Worm (Caenorhabditis elegans) whole organism, L4 larva: Measurements from ENCODE around the gene C32B5.15.
"Not testable (repeated sequence)": the region's sequence is repeated elsewhere in the genome, so short reads cannot be mapped to it uniquely, and the experiment has no call there.

Experiments
- D1046.2 ChIP-seq: fragments of 200-800 bp; sonication (Bioruptor generic); IDR thresholded peaks from 2 replicates; pipeline ENCODE4 v1.3.6; 2022; ENCODE audit warnings: missing genetic modification characterization, missing compliant biosample characterization
- F26F4.8 ChIP-seq: fragments of 200-800 bp; sonication (Bioruptor generic); conservative IDR thresholded peaks from 2 replicates; pipeline ENCODE4 v1.3.6; 2022; ENCODE audit warnings: missing genetic modification characterization, missing compliant biosample characterization
- F49E8.2 ChIP-seq: sonication (generic microtip); optimal IDR thresholded peaks from 2 replicates; lab custom pipeline; 2016; ENCODE audit warnings: missing compliant biosample characterization, mild to moderate bottlenecking, missing genetic modification characterization, borderline replicate concordance
- T20F7.1 ChIP-seq: fragments of 200-800 bp; sonication (Bioruptor generic); optimal IDR thresholded peaks from 2 replicates; lab custom pipeline; 2018; ENCODE audit warnings: mild to moderate bottlenecking, missing genetic modification characterization, missing compliant biosample characterization
- T26A8.4 ChIP-seq: fragments of 200-800 bp; sonication (Bioruptor generic); IDR thresholded peaks from 2 replicates; pipeline ENCODE4 v1.3.6; 2022; ENCODE audit warnings: missing genetic modification characterization, missing compliant biosample characterization
- Y48G9A.11 ChIP-seq: fragments of 200-800 bp; sonication (Bioruptor generic); IDR thresholded peaks from 2 replicates; pipeline ENCODE4 v1.3.6; 2022; ENCODE audit warnings: missing genetic modification reagents, missing genetic modification characterization, missing compliant biosample characterization
- ZK337.2 ChIP-seq: fragments of 200-800 bp; sonication (Bioruptor generic); IDR thresholded peaks from 2 replicates; pipeline ENCODE4 v1.3.6; 2022; ENCODE audit warnings: missing genetic modification reagents, missing genetic modification characterization, missing compliant biosample characterization
- ZK546.5 ChIP-seq, 2 experiments: sonication (generic microtip); optimal IDR thresholded peaks; 2 replicates each; lab custom pipeline; 2017; ENCODE audit warnings: missing biosample characterization in 2 of 2, missing genetic modification characterization in 2 of 2
- aha-1 ChIP-seq: fragments of 150-350 bp; peaks from one replicate; lab custom pipeline; 2014; ENCODE audit warnings: missing biosample characterization, missing genetic modification characterization
- attf-4 ChIP-seq: sonication (generic microtip); optimal IDR thresholded peaks from 3 replicates; lab custom pipeline; 2017; ENCODE audit warnings: missing biosample characterization, missing genetic modification characterization
- ceh-28 ChIP-seq: fragments of 150-350 bp; optimal IDR thresholded peaks from 2 replicates; lab custom pipeline; 2014; ENCODE audit warnings: missing biosample characterization, missing genetic modification reagents, missing genetic modification characterization
- ces-1 ChIP-seq: fragments of 150-350 bp; sonication (generic microtip); optimal IDR thresholded peaks from 4 replicates; lab custom pipeline; 2014; ENCODE audit warnings: missing biosample characterization, missing genetic modification reagents, missing genetic modification characterization
- daf-8 ChIP-seq: fragments of 200-800 bp; sonication (Bioruptor generic); IDR thresholded peaks from 2 replicates; pipeline ENCODE4 v1.3.6; 2022; ENCODE audit warnings: missing genetic modification characterization, missing compliant biosample characterization
- duxl-1 ChIP-seq: sonication (generic microtip); optimal IDR thresholded peaks from 2 replicates; lab custom pipeline; 2016; ENCODE audit warnings: mild to moderate bottlenecking, missing genetic modification characterization, moderate library complexity, missing compliant biosample characterization; ENCODE audit not compliant: poor library complexity
- dve-1 ChIP-seq: sonication (generic microtip); optimal IDR thresholded peaks from 2 replicates; lab custom pipeline; 2017; ENCODE audit warnings: antibody characterized with exemption, mild to moderate bottlenecking, missing genetic modification characterization, missing compliant biosample characterization; ENCODE audit not compliant: insufficient read depth
- egl-27 ChIP-seq: sonication (generic microtip); optimal IDR thresholded peaks from 3 replicates; lab custom pipeline; 2017; ENCODE audit warnings: missing biosample characterization, missing genetic modification reagents, missing genetic modification characterization
- fos-1 ChIP-seq: fragments of 150-350 bp; optimal IDR thresholded peaks from 2 replicates; lab custom pipeline; 2014; ENCODE audit warnings: missing biosample characterization, missing genetic modification characterization
- hlh-11 ChIP-seq: fragments of 200-800 bp; sonication (Bioruptor generic); optimal IDR thresholded peaks from 2 replicates; lab custom pipeline; 2018; ENCODE audit warnings: mild to moderate bottlenecking, missing genetic modification characterization, missing compliant biosample characterization
- lin-1 ChIP-seq: fragments of 200-800 bp; sonication (Bioruptor generic); IDR thresholded peaks from 2 replicates; pipeline ENCODE4 v1.3.6; 2022; ENCODE audit warnings: missing genetic modification reagents, missing genetic modification characterization, missing compliant biosample characterization
- lin-29 ChIP-seq: fragments of 200-800 bp; sonication (Bioruptor generic); IDR thresholded peaks from 2 replicates; pipeline ENCODE4 v1.3.6; 2022; ENCODE audit warnings: missing genetic modification reagents, missing genetic modification characterization, missing compliant biosample characterization
- mxl-3 ChIP-seq: fragments of 200-800 bp; sonication (Bioruptor generic); optimal IDR thresholded peaks from 2 replicates; lab custom pipeline; 2018; ENCODE audit warnings: mild to moderate bottlenecking, missing genetic modification characterization, missing compliant biosample characterization
- nhr-11 ChIP-seq: fragments of 150-350 bp; optimal IDR thresholded peaks from 2 replicates; lab custom pipeline; 2014; ENCODE audit warnings: missing biosample characterization, missing genetic modification characterization
- nhr-25 ChIP-seq: sonication (generic microtip); optimal IDR thresholded peaks from 2 replicates; lab custom pipeline; 2017; ENCODE audit warnings: missing genetic modification characterization, mild to moderate bottlenecking, missing compliant biosample characterization, antibody characterized with exemption, moderate library complexity, borderline replicate concordance; ENCODE audit not compliant: insufficient read depth
- nhr-28 ChIP-seq: fragments of 150-350 bp; optimal IDR thresholded peaks from 2 replicates; lab custom pipeline; 2014; ENCODE audit warnings: missing biosample characterization, missing genetic modification characterization
- nhr-76 ChIP-seq: fragments of 150-350 bp; optimal IDR thresholded peaks from 2 replicates; lab custom pipeline; 2014; ENCODE audit warnings: missing biosample characterization, missing genetic modification characterization
- pqm-1 ChIP-seq: sonication (generic microtip); optimal IDR thresholded peaks from 2 replicates; lab custom pipeline; 2017; ENCODE audit warnings: missing biosample characterization, missing genetic modification characterization
- rbr-2 ChIP-seq: sonication (generic microtip); optimal IDR thresholded peaks from 2 replicates; lab custom pipeline; 2016; ENCODE audit warnings: missing genotype, missing genetic modification characterization, missing compliant biosample characterization
- sdz-12 ChIP-seq: fragments of 200-800 bp; sonication (Bioruptor generic); optimal IDR thresholded peaks from 2 replicates; lab custom pipeline; 2018; ENCODE audit warnings: mild to moderate bottlenecking, missing genetic modification characterization, missing compliant biosample characterization
- snpc-1.2 ChIP-seq: fragments of 200-800 bp; sonication (Bioruptor generic); IDR thresholded peaks from 2 replicates; pipeline ENCODE4 v1.3.6; 2022; ENCODE audit warnings: missing genetic modification reagents, missing genetic modification characterization, missing compliant biosample characterization
- unc-130 ChIP-seq: sonication (generic microtip); optimal IDR thresholded peaks from 2 replicates; lab custom pipeline; 2016; ENCODE audit warnings: missing genetic modification reagents, missing genetic modification characterization, missing compliant biosample characterization
- unc-39 ChIP-seq: sonication (generic microtip); optimal IDR thresholded peaks from 2 replicates; lab custom pipeline; 2017; ENCODE audit warnings: missing biosample characterization, missing genetic modification characterization
- unc-62 ChIP-seq, 3 experiments: fragments of 150-350 bp in 1 of 3; sonication (generic microtip); optimal IDR thresholded peaks in 2 of 3; peaks in 1 of 3; 1 replicate in 1 of 3; 2 replicates in 2 of 3; lab custom pipeline; 2014 to 2017; ENCODE audit warnings: missing biosample characterization in 3 of 3, missing genetic modification characterization in 3 of 3, missing genetic modification reagents in 3 of 3, missing genotype in 1 of 3
- zfp-2 ChIP-seq: sonication (generic microtip); optimal IDR thresholded peaks from 2 replicates; lab custom pipeline; 2016; ENCODE audit warnings: mild to moderate bottlenecking, missing genetic modification characterization, missing compliant biosample characterization
- zfp-3 ChIP-seq: fragments of 200-800 bp; sonication (Bioruptor generic); conservative IDR thresholded peaks from 2 replicates; pipeline ENCODE4 v1.3.6; 2022; ENCODE audit warnings: missing genetic modification reagents, missing genetic modification characterization, missing compliant biosample characterization
- ztf-7 ChIP-seq: fragments of 150-350 bp; optimal IDR thresholded peaks from 2 replicates; lab custom pipeline; 2014; ENCODE audit warnings: missing biosample characterization, missing genetic modification characterization

Gene C32B5.15

ce11 chrII:968106-968505 is 4.6 kb downstream of the C32B5.15 start, which contains the start of gene C32B5.6:
C32B5.6 (plus strand) TSS chrII:968406.
- not testable (repeated sequence) for TF ChIP-seq lin-29 (GFP tag; lab: Robert Waterston, UW); Y48G9A.11 (GFP tag; lab: Robert Waterston, UW); snpc-1.2

ce11 chrII:966962-967361 is 5.8 kb downstream of the C32B5.15 start, which contains the start of gene fbxc-18:
fbxc-18 (minus strand) TSS chrII:967062.
- not testable (repeated sequence) for TF ChIP-seq sdz-12 (GFP tag; lab: Kevin White, UChicago); ZK337.2; daf-8 (GFP tag; lab: Robert Waterston, UW)
- TF ChIP-seq, all 104 proteins: peak for 0; not testable (repeated sequence) for 104

ce11 chrII:961961-962360 is 10.8 kb downstream of the C32B5.15 start, which contains the start of gene C32B5.13:
C32B5.13 (minus strand) TSS chrII:962061.
- no peak for TF ChIP-seq ZK337.2
- peak in 1 of 2 experiments; percentile 16 for TF ChIP-seq unc-62 (GFP tag; optimal IDR thresholded peaks at IDR 0.05 in 1 of 2; lab: Kevin White, UChicago)
- TF ChIP-seq unc-62 (tag; optimal IDR thresholded peaks at IDR 0.05; lab: Kevin White, UChicago): no peak
- TF ChIP-seq, all 104 proteins: peak for 1

DNA sequence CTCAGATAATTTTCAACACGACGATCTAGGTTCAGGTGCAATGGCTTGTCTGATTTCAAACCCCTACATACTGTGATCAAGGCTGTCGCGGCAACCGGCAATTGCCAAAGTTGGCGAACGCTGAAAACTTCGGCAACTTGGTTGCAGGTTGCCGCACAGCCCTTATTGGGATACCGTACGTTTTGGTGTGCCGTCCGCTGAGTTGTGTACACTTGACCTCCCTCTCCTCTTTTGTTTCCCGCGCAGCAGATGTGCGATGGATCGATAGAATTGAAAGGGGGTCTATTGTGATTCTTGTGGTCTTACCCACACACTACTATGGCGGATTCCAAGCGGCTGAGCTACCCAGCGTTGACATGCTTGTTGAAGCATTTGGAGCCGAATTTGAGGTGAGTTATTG is 12.5 kb downstream of the C32B5.15 start, which contains the start of the genes C32B5.18 and C32B5.7:
Gene C32B5.18 (plus strand): TSS at position 301 of the 400 bp plus-strand sequence.
Gene C32B5.7 (plus strand): TSS at position 311 of the 400 bp plus-strand sequence.
- TF ChIP-seq daf-8 (GFP tag; lab: Robert Waterston, UW): no peak
- peak; percentile 76 for TF ChIP-seq aha-1 (tag; lab: Kevin White, UChicago)
- no peak for TF ChIP-seq D1046.2 (GFP tag; lab: Robert Waterston, UW)
- TF ChIP-seq lin-1 (GFP tag; lab: Robert Waterston, UW): no peak
- no peak for TF ChIP-seq F49E8.2 (tag; lab: Kevin White, UChicago)
- TF ChIP-seq dve-1 (tag; lab: Kevin White, UChicago): no peak

- TF ChIP-seq ZK546.5 (tag; optimal IDR thresholded peaks at IDR 0.05; lab: Kevin White, UChicago): no peak
- peak; percentile 74 for TF ChIP-seq aha-1 (tag; lab: Kevin White, UChicago)
Observed at ce11 chrII:958618-959017, 14.1 kb downstream of the C32B5.15 start, which contains the start of gene sdz-4. sdz-4 (plus strand) TSS chrII:958918.

DNA sequence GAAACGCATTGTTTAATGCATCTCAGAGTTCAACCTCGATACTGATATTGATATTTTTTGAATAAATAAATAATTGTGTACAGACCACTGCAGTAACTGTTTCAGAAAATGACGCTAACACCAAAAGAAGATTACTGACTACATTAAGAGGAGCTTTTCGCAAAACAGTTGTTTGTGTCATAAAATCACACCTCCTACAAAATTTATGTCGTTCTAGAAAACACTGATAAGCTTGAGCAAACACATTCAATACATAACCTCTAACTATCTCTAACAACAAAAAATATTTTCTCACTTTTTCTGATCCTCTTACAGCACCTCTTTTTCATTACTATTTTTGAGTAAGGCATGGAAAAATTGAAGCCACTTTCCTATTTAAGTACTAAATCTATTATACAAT is 18.1 kb downstream of the C32B5.15 start, which contains the start of gene fbxc-7:
Gene fbxc-7 (plus strand): TSS at position 301 of the 400 bp plus-strand sequence.
- peak; percentile 29 for TF ChIP-seq nhr-28 (tag; lab: Kevin White, UChicago)

ce11 chrII:953052-953451 is 19.7 kb downstream of the C32B5.15 start:
- TF ChIP-seq nhr-11: no peak
- TF ChIP-seq nhr-76 (tag; lab: Kevin White, UChicago): no peak
- TF ChIP-seq T26A8.4 (GFP tag; lab: Robert Waterston, UW): no peak
- no peak for TF ChIP-seq ztf-7
- TF ChIP-seq zfp-2: no peak
- TF ChIP-seq, all 104 proteins: peak for 0

DNA sequence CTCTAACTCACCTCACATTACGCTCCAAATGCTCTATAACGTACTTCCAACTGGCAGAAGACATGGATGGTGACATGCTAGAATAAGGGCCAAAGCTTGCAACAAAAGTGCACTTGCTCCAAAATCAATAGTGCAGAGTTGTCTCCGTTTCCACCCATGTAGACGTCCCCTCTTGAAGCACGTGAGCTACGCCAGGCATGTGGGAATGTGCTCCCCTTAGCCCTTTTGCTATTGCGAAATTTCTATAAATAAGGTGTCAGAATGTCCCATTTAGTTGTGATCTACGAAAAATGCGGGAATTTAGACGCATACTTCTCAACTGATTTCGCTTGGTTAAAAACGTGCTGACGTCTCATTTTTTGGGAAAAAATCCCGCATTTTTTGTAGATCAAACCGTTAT is 22.4 kb downstream of the C32B5.15 start:
- TF ChIP-seq F26F4.8 (GFP tag; lab: Robert Waterston, UW) (no peak), rbr-2 (no peak)

DNA sequence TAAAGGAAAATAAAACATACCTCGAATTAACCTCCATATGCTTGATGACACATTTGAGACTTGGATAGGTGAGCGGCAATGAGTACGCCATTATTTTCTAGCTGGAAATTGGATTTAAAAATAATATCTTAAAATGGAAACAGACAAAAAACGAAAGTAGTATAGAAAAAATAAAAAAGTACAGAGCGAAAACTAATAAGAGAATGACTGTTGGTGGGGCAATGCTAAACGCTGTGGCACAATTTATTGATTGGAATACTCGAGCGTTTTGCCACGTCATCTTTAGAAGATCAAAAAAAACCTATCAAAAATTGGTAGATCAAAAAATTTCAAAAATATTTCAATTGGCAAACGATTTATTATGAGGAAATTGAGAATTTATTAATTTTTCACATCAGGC is 24.7 kb downstream of the C32B5.15 start, which contains the start of gene fbxc-32:
Gene fbxc-32 (minus strand): TSS at position 101 of the 400 bp plus-strand sequence.
- TF ChIP-seq hlh-11 (tag; lab: Kevin White, UChicago): no peak
- TF ChIP-seq unc-39 (tag; lab: Kevin White, UChicago): no peak
- TF ChIP-seq unc-130 (GFP tag; lab: Kevin White, UChicago): no peak
- no peak for TF ChIP-seq attf-4 (tag; lab: Kevin White, UChicago)
- TF ChIP-seq ceh-28 (tag; lab: Kevin White, UChicago): no peak
- no peak for TF ChIP-seq egl-27
- TF ChIP-seq T20F7.1 (GFP tag; lab: Kevin White, UChicago): no peak
- TF ChIP-seq pqm-1 (tag; lab: Kevin White, UChicago): no peak
- no peak for TF ChIP-seq ces-1
- no peak for TF ChIP-seq rbr-2
- TF ChIP-seq fos-1: no peak
- TF ChIP-seq nhr-25 (tag; lab: Kevin White, UChicago): no peak
- TF ChIP-seq duxl-1: no peak
- no peak for TF ChIP-seq mxl-3
- no peak for TF ChIP-seq zfp-3 (GFP tag; lab: Robert Waterston, UW)
